Worm (Caenorhabditis elegans) whole organism, L2 larva: ENCODE measurements around the gene spp-24.

Source experiments
- dmd-4 ChIP-seq: sonication (generic microtip); optimal IDR thresholded peaks from 2 replicates; lab custom pipeline; 2017; ENCODE audit warnings: missing biosample characterization, missing genetic modification characterization
- lsy-2 ChIP-seq, 2 experiments: fragments of 150-350 bp in 1 of 2; sonication (generic microtip) in 1 of 2; optimal IDR thresholded peaks; 2 replicates each; lab custom pipeline; 2014 to 2017; ENCODE audit warnings: missing biosample characterization in 2 of 2, missing genetic modification characterization in 2 of 2
- nhr-10 ChIP-seq: sonication (generic microtip); optimal IDR thresholded peaks from 2 replicates; lab custom pipeline; 2017; ENCODE audit warnings: missing biosample characterization, missing genetic modification characterization
- unc-39 ChIP-seq: fragments of 150-350 bp; optimal IDR thresholded peaks from 2 replicates; lab custom pipeline; 2014; ENCODE audit warnings: missing biosample characterization, missing genetic modification characterization
- unc-62 ChIP-seq: fragments of 150-350 bp; optimal IDR thresholded peaks from 2 replicates; lab custom pipeline; 2014; ENCODE audit warnings: missing biosample characterization, missing genetic modification reagents, missing genetic modification characterization

- TF ChIP-seq unc-39 (tag; lab: Kevin White, UChicago): no peak
- no peak for TF ChIP-seq unc-62 (GFP tag; lab: Kevin White, UChicago)
- TF ChIP-seq lsy-2 (tag; optimal IDR thresholded peaks at IDR 0.05; lab: Kevin White, UChicago): no peak
- no peak for TF ChIP-seq nhr-10 (tag; lab: Kevin White, UChicago)
- no peak for TF ChIP-seq dmd-4 (tag; lab: Kevin White, UChicago)
These were observed 48.6 kb upstream of the spp-24 start for ce11 chrII:87937-88336.
